Worm (Caenorhabditis elegans) whole organism, mixed stage, embryonic: ENCODE data around the gene msp-38.

Experiments
- M03D4.4 ChIP-seq: sonication (generic microtip); optimal IDR thresholded peaks from 2 replicates; lab custom pipeline; 2017; ENCODE audit warnings: mild to moderate bottlenecking, missing genetic modification characterization, missing compliant biosample characterization
- bed-3 ChIP-seq: fragments of 200-800 bp; sonication (Bioruptor generic); optimal IDR thresholded peaks from 3 replicates; lab custom pipeline; 2018; ENCODE audit warnings: mild to moderate bottlenecking, missing genetic modification characterization, moderate library complexity, missing compliant biosample characterization
- ceh-39 ChIP-seq: fragments of 150-350 bp; optimal IDR thresholded peaks from 2 replicates; lab custom pipeline; 2014; ENCODE audit warnings: missing biosample characterization, missing genetic modification characterization
- ceh-43 ChIP-seq: fragments of 200-800 bp; sonication (Bioruptor generic); optimal IDR thresholded peaks from 2 replicates; lab custom pipeline; 2018; ENCODE audit warnings: mild to moderate bottlenecking, missing genetic modification characterization, moderate library complexity, missing compliant biosample characterization
- ceh-83 ChIP-seq: fragments of 200-800 bp; sonication (Bioruptor generic); optimal IDR thresholded peaks from 2 replicates; lab custom pipeline; 2018; ENCODE audit warnings: mild to moderate bottlenecking, missing genetic modification characterization, missing compliant biosample characterization
- ces-1 ChIP-seq: fragments of 150-350 bp; optimal IDR thresholded peaks from 2 replicates; lab custom pipeline; 2014; ENCODE audit warnings: missing biosample characterization, missing genetic modification reagents, missing genetic modification characterization
- cnd-1 ChIP-seq: fragments of 200-800 bp; sonication (Bioruptor generic); optimal IDR thresholded peaks from 2 replicates; lab custom pipeline; 2018; ENCODE audit warnings: mild to moderate bottlenecking, missing genetic modification characterization, missing compliant biosample characterization
- drap-1 ChIP-seq: fragments of 200-800 bp; sonication (Bioruptor generic); optimal IDR thresholded peaks from 3 replicates; lab custom pipeline; 2018; ENCODE audit warnings: mild to moderate bottlenecking, missing genetic modification characterization, missing compliant biosample characterization
- elt-1 ChIP-seq: sonication (generic microtip); optimal IDR thresholded peaks from 2 replicates; lab custom pipeline; 2017; ENCODE audit warnings: missing genetic modification characterization, mild to moderate bottlenecking, missing compliant biosample characterization, antibody characterized with exemption, moderate library complexity, borderline replicate concordance; ENCODE audit not compliant: insufficient read depth
- elt-3 ChIP-seq: fragments of 150-350 bp; optimal IDR thresholded peaks from 2 replicates; lab custom pipeline; 2014; ENCODE audit warnings: missing biosample characterization, missing genetic modification characterization
- flh-1 ChIP-seq: fragments of 200-800 bp; sonication (Bioruptor generic); optimal IDR thresholded peaks from 2 replicates; lab custom pipeline; 2018; ENCODE audit warnings: mild to moderate bottlenecking, missing genetic modification characterization, moderate library complexity, missing compliant biosample characterization
- hlh-1 ChIP-seq: fragments of 150-350 bp; optimal IDR thresholded peaks from 2 replicates; lab custom pipeline; 2014; ENCODE audit warnings: missing biosample characterization, missing genetic modification reagents, missing genetic modification characterization
- lin-13 ChIP-seq: fragments of 150-350 bp; optimal IDR thresholded peaks from 2 replicates; lab custom pipeline; 2014; ENCODE audit warnings: missing biosample characterization, missing genetic modification characterization
- lin-32 ChIP-seq: fragments of 200-800 bp; sonication (Bioruptor generic); optimal IDR thresholded peaks from 2 replicates; lab custom pipeline; 2018; ENCODE audit warnings: mild to moderate bottlenecking, missing genetic modification characterization, missing compliant biosample characterization
- lsy-2 ChIP-seq: fragments of 150-350 bp; optimal IDR thresholded peaks from 2 replicates; lab custom pipeline; 2014; ENCODE audit warnings: missing biosample characterization, missing genetic modification characterization
- mep-1 ChIP-seq: fragments of 150-350 bp; optimal IDR thresholded peaks from 2 replicates; lab custom pipeline; 2017; ENCODE audit warnings: missing biosample characterization, missing genetic modification reagents, missing genetic modification characterization, inconsistent platforms
- mls-2 ChIP-seq: sonication (generic microtip); optimal IDR thresholded peaks from 2 replicates; lab custom pipeline; 2016; ENCODE audit warnings: mild to moderate bottlenecking, missing genetic modification characterization, moderate library complexity, missing compliant biosample characterization
- nhr-12 ChIP-seq: fragments of 150-350 bp; optimal IDR thresholded peaks from 2 replicates; lab custom pipeline; 2014; ENCODE audit warnings: missing biosample characterization, missing genetic modification characterization
- nhr-2 ChIP-seq: fragments of 150-350 bp; optimal IDR thresholded peaks from 2 replicates; lab custom pipeline; 2014; ENCODE audit warnings: missing biosample characterization, missing genetic modification characterization
- nhr-237 ChIP-seq: fragments of 150-350 bp; optimal IDR thresholded peaks from 2 replicates; lab custom pipeline; 2014; ENCODE audit warnings: missing biosample characterization, missing genetic modification characterization
- nhr-28 ChIP-seq: fragments of 150-350 bp; optimal IDR thresholded peaks from 2 replicates; lab custom pipeline; 2014; ENCODE audit warnings: missing biosample characterization, missing genetic modification characterization
- nhr-76 ChIP-seq: sonication (generic microtip); optimal IDR thresholded peaks from 2 replicates; lab custom pipeline; 2017; ENCODE audit warnings: missing biosample characterization, missing genetic modification characterization
- pha-4 ChIP-seq: fragments of 150-350 bp; optimal IDR thresholded peaks from 2 replicates; lab custom pipeline; 2018; ENCODE audit warnings: missing biosample characterization, missing genetic modification reagents, missing genetic modification characterization
- sem-2 ChIP-seq: fragments of 200-800 bp; sonication (Bioruptor generic); optimal IDR thresholded peaks from 2 replicates; lab custom pipeline; 2018; ENCODE audit warnings: mild to moderate bottlenecking, missing genetic modification characterization, missing compliant biosample characterization
- snpc-4 ChIP-seq: fragments of 150-350 bp; optimal IDR thresholded peaks from 2 replicates; lab custom pipeline; 2014; ENCODE audit warnings: missing biosample characterization, missing genetic modification characterization
- sptf-1 ChIP-seq: sonication (generic microtip); optimal IDR thresholded peaks from 2 replicates; lab custom pipeline; 2017; ENCODE audit warnings: mild to moderate bottlenecking, missing genetic modification characterization, moderate library complexity, missing compliant biosample characterization
- unc-120 ChIP-seq: sonication (generic microtip); optimal IDR thresholded peaks from 2 replicates; lab custom pipeline; 2017; ENCODE audit warnings: missing genetic modification characterization, missing compliant biosample characterization; ENCODE audit not compliant: poor library complexity, severe bottlenecking
- unc-39 ChIP-seq: fragments of 150-350 bp; optimal IDR thresholded peaks from 2 replicates; lab custom pipeline; 2014; ENCODE audit warnings: missing biosample characterization, missing genetic modification characterization
- unc-62 ChIP-seq: fragments of 150-350 bp; optimal IDR thresholded peaks from 2 replicates; lab custom pipeline; 2014; ENCODE audit warnings: missing biosample characterization, missing genetic modification reagents, missing genetic modification characterization
- zip-8 ChIP-seq: fragments of 150-350 bp; optimal IDR thresholded peaks from 2 replicates; lab custom pipeline; 2014; ENCODE audit warnings: missing biosample characterization, missing genetic modification characterization

Gene msp-38

DNA sequence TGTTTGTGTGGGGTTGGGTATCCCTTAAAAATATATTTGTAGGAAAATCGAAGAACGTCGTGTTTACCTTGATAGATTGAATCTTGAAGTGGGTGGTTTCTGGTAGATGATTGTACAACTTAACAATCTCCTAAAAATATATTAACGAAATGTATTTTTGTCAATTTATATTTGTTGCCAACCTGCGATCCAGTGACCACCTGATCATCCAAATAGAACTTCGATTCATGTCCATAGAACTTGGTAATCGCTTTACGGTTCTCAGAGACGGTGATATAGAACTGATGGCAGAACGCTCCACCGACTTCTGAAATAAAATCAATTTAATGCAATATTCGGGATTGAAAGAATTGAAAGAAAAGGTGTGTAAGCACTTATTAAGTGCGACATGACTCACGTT is 15.1 kb downstream of the msp-38 start:
- TF ChIP-seq elt-1 = no peak
- TF ChIP-seq elt-3 (tag; lab: Kevin White, UChicago) = no peak
- TF ChIP-seq zip-8 (tag; lab: Kevin White, UChicago) = no peak
- no peak for TF ChIP-seq nhr-2 (tag; lab: Kevin White, UChicago)
- no peak for TF ChIP-seq bed-3 (GFP tag; lab: Kevin White, UChicago)
- no peak for TF ChIP-seq mep-1 (tag; lab: Kevin White, UChicago)
- TF ChIP-seq ceh-43 = no peak
- no peak for TF ChIP-seq M03D4.4
- no peak for TF ChIP-seq hlh-1 (tag; lab: Kevin White, UChicago)

DNA sequence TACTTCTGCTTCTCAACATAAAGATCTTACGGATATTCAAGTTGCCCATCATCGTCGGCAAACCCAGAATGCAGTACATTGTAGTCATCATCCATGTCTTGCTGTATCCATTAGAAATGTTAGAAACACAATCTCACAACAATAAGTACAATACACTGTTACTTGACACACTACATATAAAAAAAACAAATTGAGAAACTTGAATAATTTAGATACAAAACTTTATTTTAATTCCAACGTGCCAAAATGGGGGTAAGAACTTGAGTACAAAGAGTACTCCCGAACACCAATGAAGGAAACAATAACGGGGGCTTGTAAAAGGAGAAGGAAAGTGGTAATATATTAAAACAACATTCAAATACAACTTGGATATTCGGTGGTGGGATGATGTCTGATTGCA is 17.0 kb downstream of the msp-38 start, which contains the start of gene ctf-18:
TSS of gene ctf-18 (minus strand) at position 101 of the 400 bp plus-strand sequence.
- no peak for TF ChIP-seq drap-1 (GFP tag; lab: Kevin White, UChicago)
- TF ChIP-seq M03D4.4 = no peak
- no peak for TF ChIP-seq nhr-2 (tag; lab: Kevin White, UChicago)
- no peak for TF ChIP-seq zip-8 (tag; lab: Kevin White, UChicago)
- no peak for TF ChIP-seq elt-3 (tag; lab: Kevin White, UChicago)
- TF ChIP-seq flh-1 (GFP tag; lab: Kevin White, UChicago) = no peak
- no peak for TF ChIP-seq lin-13 (tag; lab: Kevin White, UChicago)

DNA sequence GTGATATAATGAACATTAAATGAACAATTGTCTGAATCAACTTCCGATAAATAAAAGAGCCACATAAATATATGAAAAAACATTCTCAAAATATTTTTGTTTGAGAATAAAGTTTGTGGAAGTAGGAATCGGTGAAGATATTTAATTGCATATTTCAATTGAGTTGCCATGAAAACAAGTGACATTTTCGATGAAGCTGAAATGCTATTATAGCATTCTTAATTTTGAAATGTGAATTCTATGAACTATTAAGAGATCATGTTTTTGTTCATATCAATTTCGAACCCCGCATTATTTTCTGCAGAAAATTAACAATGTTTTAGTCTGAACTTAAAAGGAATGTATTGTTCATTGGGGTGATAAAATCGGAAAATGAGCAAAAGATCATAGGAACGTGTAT is 21.3 kb downstream of the msp-38 start, which contains the start of gene irld-21:
TSS of gene irld-21 (minus strand) at position 101 of the 400 bp plus-strand sequence.
- TF ChIP-seq bed-3 (GFP tag; lab: Kevin White, UChicago) (no peak), ceh-83 (no peak), ces-1 (GFP tag; lab: Kevin White, UChicago) (no peak), mls-2 (tag; lab: Kevin White, UChicago) (no peak), flh-1 (GFP tag; lab: Kevin White, UChicago) (no peak), unc-39 (tag; lab: Kevin White, UChicago) (no peak)

DNA sequence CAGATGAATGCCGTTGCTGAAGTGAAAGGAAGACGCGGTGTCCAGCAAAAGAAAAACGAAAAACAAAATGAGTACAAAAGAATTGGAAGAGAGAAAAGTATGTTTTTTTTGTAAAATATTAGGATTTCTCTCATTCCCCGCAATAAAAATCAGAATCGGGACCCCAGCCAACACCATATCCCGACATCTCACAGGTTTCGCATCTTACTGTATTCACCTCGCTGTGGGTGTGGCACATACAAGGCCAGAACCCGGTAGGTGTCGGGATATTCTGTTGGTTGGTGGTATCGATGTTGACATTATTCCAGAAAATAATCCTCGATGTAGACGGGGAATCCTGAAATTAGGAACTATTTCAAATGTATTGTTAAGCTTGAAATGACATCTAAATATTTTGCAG is 26.8 kb downstream of the msp-38 start:
- TF ChIP-seq pha-4 (tag; lab: Kevin White, UChicago) = no peak
- no peak for TF ChIP-seq elt-3 (tag; lab: Kevin White, UChicago)
- TF ChIP-seq ces-1 (GFP tag; lab: Kevin White, UChicago) = no peak
- TF ChIP-seq lin-32 (GFP tag; lab: Kevin White, UChicago) = no peak
- TF ChIP-seq M03D4.4 = no peak
- no peak for TF ChIP-seq sptf-1
- TF ChIP-seq ceh-39 = no peak
- TF ChIP-seq flh-1 (GFP tag; lab: Kevin White, UChicago) = no peak
- no peak for TF ChIP-seq snpc-4 (tag; lab: Kevin White, UChicago)
- TF ChIP-seq, all 35 proteins: peak for 0

DNA sequence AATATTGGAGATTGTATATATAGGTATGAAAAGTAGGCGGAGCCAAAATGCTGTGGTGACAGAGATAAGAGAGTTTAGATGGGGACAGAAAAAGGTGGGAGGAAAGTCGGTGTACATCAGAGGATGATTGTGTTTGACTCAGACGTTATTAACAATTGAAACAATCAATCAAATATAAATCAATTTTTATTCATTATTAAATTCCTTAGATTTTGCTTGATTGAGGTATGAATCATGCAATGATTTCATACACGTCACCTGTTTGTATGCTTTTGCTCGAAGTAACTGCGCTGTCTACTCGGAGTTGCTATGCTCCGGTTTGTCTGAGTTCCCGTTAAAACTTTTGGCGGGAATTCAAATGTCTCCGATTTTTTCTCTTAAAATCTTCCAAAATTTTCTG is 28.4 kb downstream of the msp-38 start, which contains the start of gene C04G2.10:
TSS of gene C04G2.10 (plus strand) at position 301 of the 400 bp plus-strand sequence.
- TF ChIP-seq nhr-12 = no peak
- no peak for TF ChIP-seq lin-13 (tag; lab: Kevin White, UChicago)
- TF ChIP-seq mep-1 (tag; lab: Kevin White, UChicago) = no peak
- no peak for TF ChIP-seq drap-1 (GFP tag; lab: Kevin White, UChicago)
- TF ChIP-seq ceh-83 = no peak

DNA sequence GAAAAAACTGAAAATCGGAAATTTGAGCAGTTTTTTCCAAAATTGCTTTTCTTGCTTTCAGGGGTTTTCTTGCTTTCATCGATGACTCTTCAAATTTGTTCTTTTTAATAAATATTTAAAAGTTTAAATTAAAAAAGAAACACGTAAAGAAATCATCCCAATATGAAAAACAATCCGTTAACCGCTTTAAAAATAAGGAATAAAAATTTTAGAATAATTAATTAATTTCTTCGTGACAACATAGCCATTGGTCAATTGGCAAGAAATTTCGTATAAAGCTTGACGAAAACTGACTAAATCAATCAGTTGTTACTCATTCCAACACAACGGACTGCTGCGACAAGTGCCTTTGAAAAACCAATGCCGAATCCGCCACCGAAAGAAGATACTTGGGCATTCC is 31.0 kb downstream of the msp-38 start, which contains the start of gene nsph-3.2:
TSS of gene nsph-3.2 (plus strand) at position 301 of the 400 bp plus-strand sequence.
- TF ChIP-seq cnd-1 = no peak
- no peak for TF ChIP-seq bed-3 (GFP tag; lab: Kevin White, UChicago)
- TF ChIP-seq drap-1 (GFP tag; lab: Kevin White, UChicago) = no peak
- TF ChIP-seq zip-8 (tag; lab: Kevin White, UChicago) = no peak
- TF ChIP-seq nhr-28 = no peak
- TF ChIP-seq ceh-39 = no peak
- TF ChIP-seq nhr-76 (tag; lab: Kevin White, UChicago) = no peak
- TF ChIP-seq ceh-43 = no peak
- TF ChIP-seq elt-3 (tag; lab: Kevin White, UChicago) = no peak
- no peak for TF ChIP-seq unc-62 (GFP tag; lab: Kevin White, UChicago)

DNA sequence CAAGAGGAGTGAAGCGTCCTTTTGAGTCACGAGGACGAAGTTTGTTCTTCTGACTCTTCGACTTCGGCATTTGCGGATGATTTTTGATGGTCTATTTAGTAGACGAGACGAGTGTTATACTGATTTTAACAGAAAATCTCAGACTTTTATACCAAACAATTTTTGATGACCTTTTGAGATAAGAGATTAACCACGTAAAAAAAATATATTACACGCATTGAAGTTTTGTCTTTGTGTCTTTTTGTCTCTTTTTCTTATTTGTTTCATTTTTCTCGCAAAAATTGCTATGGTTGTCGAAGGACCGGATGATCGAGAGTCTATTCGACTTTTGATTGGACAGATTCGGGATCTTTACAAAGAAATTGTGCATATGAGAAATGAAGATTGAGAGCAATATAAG is 32.1 kb downstream of the msp-38 start, which contains the start of gene spch-1:
TSS of gene spch-1 (minus strand) at position 101 of the 400 bp plus-strand sequence.
- TF ChIP-seq cnd-1 (no peak), lsy-2 (tag; lab: Kevin White, UChicago) (no peak), unc-120 (tag; lab: Kevin White, UChicago) (no peak), mep-1 (tag; lab: Kevin White, UChicago) (no peak), ces-1 (GFP tag; lab: Kevin White, UChicago) (no peak), unc-62 (GFP tag; lab: Kevin White, UChicago) (no peak), nhr-12 (no peak), nhr-237 (tag; lab: Kevin White, UChicago) (no peak), mls-2 (tag; lab: Kevin White, UChicago) (no peak), hlh-1 (tag; lab: Kevin White, UChicago) (no peak), sem-2 (GFP tag; lab: Kevin White, UChicago) (no peak), snpc-4 (tag; lab: Kevin White, UChicago) (no peak), elt-3 (tag; lab: Kevin White, UChicago) (no peak), nhr-2 (tag; lab: Kevin White, UChicago) (no peak)
